Fruit fly (Drosophila melanogaster) whole organism, embryonic: ENCODE results near the gene CG5810.
A peak's percentile ranks its signal among the peaks of the same experiment; 100 is the strongest.

Experiments
- Abd-B ChIP-seq: fragments of 200-800 bp; sonication (Bioruptor generic); optimal IDR thresholded peaks from 2 replicates; lab custom pipeline; 2018; ENCODE audit warnings: missing biosample characterization, mild to moderate bottlenecking, missing genetic modification characterization, moderate library complexity
- CG10431 ChIP-seq: fragments of 200-800 bp; sonication (Bioruptor generic); optimal IDR thresholded peaks from 3 replicates; lab custom pipeline; 2018; ENCODE audit warnings: missing biosample characterization, mild to moderate bottlenecking, missing genetic modification characterization
- CG10462 ChIP-seq: fragments of 200-800 bp; sonication (Bioruptor generic); optimal IDR thresholded peaks from 2 replicates; lab custom pipeline; 2016; ENCODE audit warnings: missing biosample characterization, missing genetic modification characterization
- CG10959 ChIP-seq: fragments of 200-800 bp; sonication (Bioruptor generic); IDR thresholded peaks from 2 replicates; pipeline ENCODE4 v1.3.6; 2022; ENCODE audit warnings: missing biosample characterization, missing genetic modification characterization
- CG11093 ChIP-seq: fragments of 200-800 bp; sonication (Bioruptor generic); IDR thresholded peaks from 3 replicates; pipeline ENCODE4 v1.3.6; 2022; ENCODE audit warnings: missing biosample characterization, missing genetic modification characterization
- CG12391 ChIP-seq: fragments of 200-800 bp; sonication (Bioruptor generic); optimal IDR thresholded peaks from 3 replicates; lab custom pipeline; 2018; ENCODE audit warnings: missing biosample characterization, mild to moderate bottlenecking, missing genetic modification characterization, moderate library complexity
- CG13123 ChIP-seq: fragments of 200-800 bp; sonication (Bioruptor generic); optimal IDR thresholded peaks from 2 replicates; lab custom pipeline; 2016; ENCODE audit warnings: missing biosample characterization, missing genetic modification characterization
- CG13287 ChIP-seq: fragments of 200-800 bp; sonication (Bioruptor generic); IDR thresholded peaks from 2 replicates; pipeline ENCODE4 v1.3.6; 2022; ENCODE audit warnings: missing biosample characterization, missing genetic modification characterization; ENCODE audit not compliant: partially characterized antibody
- CG14014 ChIP-seq: fragments of 200-800 bp; sonication (Bioruptor generic); IDR thresholded peaks from 2 replicates; pipeline ENCODE4 v1.3.6; 2022; ENCODE audit warnings: missing biosample characterization, missing genetic modification characterization
- CG14667 ChIP-seq: fragments of 200-800 bp; sonication (Bioruptor generic); IDR thresholded peaks from 2 replicates; pipeline ENCODE4 v1.3.6; 2022; ENCODE audit warnings: missing biosample characterization, missing genetic modification characterization
- CG16779 ChIP-seq: fragments of 200-800 bp; sonication (Bioruptor generic); IDR thresholded peaks from 2 replicates; pipeline ENCODE4 v1.3.6; 2022; ENCODE audit warnings: missing biosample characterization, missing genetic modification characterization
- CG17186 ChIP-seq: fragments of 200-800 bp; sonication (Bioruptor generic); optimal IDR thresholded peaks from 3 replicates; lab custom pipeline; 2017; ENCODE audit warnings: missing biosample characterization, missing genetic modification reagents, missing genetic modification characterization
- CG17612 ChIP-seq: fragments of 200-800 bp; sonication (Bioruptor generic); IDR thresholded peaks from 2 replicates; pipeline ENCODE4 v1.3.6; 2022; ENCODE audit warnings: missing biosample characterization, missing genetic modification characterization
- CG2199 ChIP-seq: fragments of 200-800 bp; sonication (Bioruptor generic); IDR thresholded peaks from 3 replicates; pipeline ENCODE4 v1.3.6; 2022; ENCODE audit warnings: missing biosample characterization, missing genetic modification characterization
- CG2712 ChIP-seq: fragments of 200-800 bp; optimal IDR thresholded peaks from 3 replicates; lab custom pipeline; 2019; ENCODE audit warnings: missing biosample characterization, mild to moderate bottlenecking, missing genetic modification characterization, moderate library complexity
- CG4404 ChIP-seq: fragments of 200-800 bp; sonication (Bioruptor generic); IDR thresholded peaks from 2 replicates; pipeline ENCODE4 v1.3.6; 2022; ENCODE audit warnings: missing biosample characterization, missing genetic modification characterization
- CG4424 ChIP-seq: fragments of 200-800 bp; sonication (Bioruptor generic); optimal IDR thresholded peaks from 3 replicates; lab custom pipeline; 2016; ENCODE audit warnings: missing biosample characterization, missing genetic modification characterization
- CG4730 ChIP-seq: fragments of 200-800 bp; sonication (Bioruptor generic); IDR thresholded peaks from 2 replicates; pipeline ENCODE4 v1.3.6; 2022; ENCODE audit warnings: missing biosample characterization, missing genetic modification characterization
- CG4820 ChIP-seq: fragments of 200-800 bp; sonication (Bioruptor generic); optimal IDR thresholded peaks from 3 replicates; lab custom pipeline; 2016; ENCODE audit warnings: missing biosample characterization, missing genetic modification characterization
- CG6654 ChIP-seq: fragments of 200-800 bp; sonication (Bioruptor generic); optimal IDR thresholded peaks from 2 replicates; lab custom pipeline; 2017; ENCODE audit warnings: missing biosample characterization, mild to moderate bottlenecking, missing genetic modification characterization
- CG6854 ChIP-seq: fragments of 200-800 bp; sonication (Bioruptor generic); optimal IDR thresholded peaks from 3 replicates; lab custom pipeline; 2017; ENCODE audit warnings: missing biosample characterization, mild to moderate bottlenecking, missing genetic modification characterization
- CG7556 ChIP-seq: fragments of 200-800 bp; sonication (Bioruptor generic); optimal IDR thresholded peaks from 2 replicates; lab custom pipeline; 2017; ENCODE audit warnings: missing biosample characterization, mild to moderate bottlenecking, missing genetic modification characterization
- CG8388 ChIP-seq: fragments of 200-800 bp; sonication (Bioruptor generic); optimal IDR thresholded peaks from 2 replicates; lab custom pipeline; 2019; ENCODE audit warnings: missing biosample characterization, mild to moderate bottlenecking, missing genetic modification characterization, moderate library complexity
- Elba2 ChIP-seq: fragments of 200-800 bp; sonication (Bioruptor generic); optimal IDR thresholded peaks from 3 replicates; lab custom pipeline; 2016; ENCODE audit warnings: missing biosample characterization, missing genetic modification characterization
- HLH3B ChIP-seq: fragments of 200-800 bp; sonication (Bioruptor generic); IDR thresholded peaks from 2 replicates; pipeline ENCODE4 v1.3.6; 2022; ENCODE audit warnings: missing biosample characterization, missing genetic modification characterization
- Lpt ChIP-seq: fragments of >200 bp; optimal IDR thresholded peaks from 2 replicates; lab custom pipeline; 2018; ENCODE audit warnings: missing biosample characterization, missing genetic modification characterization
- Mad ChIP-seq: fragments of 200-800 bp; sonication (Bioruptor generic); optimal IDR thresholded peaks from 2 replicates; lab custom pipeline; 2016; ENCODE audit warnings: missing biosample characterization, missing genetic modification characterization
- Myb ChIP-seq: fragments of 200-800 bp; sonication (Bioruptor generic); optimal IDR thresholded peaks from 2 replicates; lab custom pipeline; 2016; ENCODE audit warnings: missing biosample characterization, missing genetic modification characterization
- Nf-YA ChIP-seq: fragments of 200-800 bp; sonication (Bioruptor generic); IDR thresholded peaks from 2 replicates; pipeline ENCODE4 v1.3.6; 2022; ENCODE audit warnings: missing biosample characterization, missing genetic modification characterization
- Rfx ChIP-seq: fragments of 200-800 bp; sonication (Bioruptor generic); IDR thresholded peaks from 2 replicates; pipeline ENCODE4 v1.3.6; 2022; ENCODE audit warnings: missing biosample characterization, missing genetic modification characterization
- Sry-δ ChIP-seq: fragments of 200-800 bp; sonication (Bioruptor generic); optimal IDR thresholded peaks from 2 replicates; lab custom pipeline; 2016; ENCODE audit warnings: missing biosample characterization, missing genetic modification characterization
- amos ChIP-seq: fragments of 200-800 bp; sonication (Bioruptor generic); IDR thresholded peaks from 2 replicates; pipeline ENCODE4 v1.3.6; 2022; ENCODE audit warnings: missing biosample characterization, missing genetic modification characterization; ENCODE audit not compliant: partially characterized antibody
- chn ChIP-seq: fragments of 200-800 bp; sonication (Bioruptor generic); optimal IDR thresholded peaks from 2 replicates; lab custom pipeline; 2016; ENCODE audit warnings: missing biosample characterization, missing genetic modification characterization
- dan ChIP-seq: fragments of 200-800 bp; sonication (Bioruptor generic); IDR thresholded peaks from 2 replicates; pipeline ENCODE4 v1.3.6; 2022; ENCODE audit warnings: missing biosample characterization, missing genetic modification characterization
- dmrt99B ChIP-seq: fragments of 200-800 bp; sonication (Bioruptor generic); optimal IDR thresholded peaks from 2 replicates; lab custom pipeline; 2018; ENCODE audit warnings: missing biosample characterization, mild to moderate bottlenecking, missing genetic modification characterization, moderate library complexity
- ewg ChIP-seq: fragments of 200-800 bp; sonication (Bioruptor generic); optimal IDR thresholded peaks from 3 replicates; lab custom pipeline; 2017; ENCODE audit warnings: mild to moderate bottlenecking, missing biosample characterization, missing genetic modification reagents, missing genetic modification characterization
- ftz-f1 ChIP-seq: fragments of 200-800 bp; sonication (Bioruptor generic); optimal IDR thresholded peaks from 2 replicates; lab custom pipeline; 2016; ENCODE audit warnings: missing biosample characterization, missing genetic modification characterization
- gcm ChIP-seq: fragments of 200-800 bp; sonication (Bioruptor generic); optimal IDR thresholded peaks from 2 replicates; lab custom pipeline; 2019; ENCODE audit warnings: missing biosample characterization, mild to moderate bottlenecking, missing genetic modification characterization, moderate library complexity
- hbn ChIP-seq: fragments of 200-800 bp; sonication (Bioruptor generic); IDR thresholded peaks from 2 replicates; pipeline ENCODE4 v1.3.6; 2022; ENCODE audit warnings: missing biosample characterization, missing genetic modification characterization; ENCODE audit not compliant: partially characterized antibody
- lbe ChIP-seq: fragments of 200-800 bp; sonication (Bioruptor generic); optimal IDR thresholded peaks from 2 replicates; lab custom pipeline; 2016; ENCODE audit warnings: missing biosample characterization, mild to moderate bottlenecking, missing genetic modification characterization
- luna ChIP-seq: fragments of 200-800 bp; sonication (Bioruptor generic); optimal IDR thresholded peaks from 2 replicates; lab custom pipeline; 2016; ENCODE audit warnings: missing biosample characterization, missing genetic modification characterization
- pan ChIP-seq, 4 experiments: fragments of >200 bp in 3 of 4; fragments of 200-800 bp in 1 of 4; sonication (Bioruptor generic) in 1 of 4; optimal IDR thresholded peaks in 3 of 4; IDR thresholded peaks in 1 of 4; 2 replicates each; pipeline versions ENCODE4 v1.3.6 to Lab custom; 2017 to 2022; ENCODE audit warnings: missing biosample characterization in 2 of 4, missing genetic modification characterization in 2 of 4, mixed read lengths in 1 of 4
- repo ChIP-seq: fragments of 200-800 bp; sonication (Bioruptor generic); optimal IDR thresholded peaks from 2 replicates; lab custom pipeline; 2016; ENCODE audit warnings: missing biosample characterization, missing genetic modification characterization
- rib ChIP-seq: fragments of 200-800 bp; sonication (Bioruptor generic); IDR thresholded peaks from 2 replicates; pipeline ENCODE4 v1.3.6; 2022; ENCODE audit warnings: missing biosample characterization, missing genetic modification characterization
- ro ChIP-seq: fragments of 200-800 bp; sonication (Bioruptor generic); IDR thresholded peaks from 2 replicates; pipeline ENCODE4 v1.3.6; 2022; ENCODE audit warnings: missing biosample characterization, missing genetic modification characterization
- run ChIP-seq: fragments of 200-800 bp; sonication (Bioruptor generic); optimal IDR thresholded peaks from 3 replicates; lab custom pipeline; 2018; ENCODE audit warnings: missing biosample characterization, mild to moderate bottlenecking, missing genetic modification characterization
- seq ChIP-seq: fragments of 200-800 bp; sonication (Bioruptor generic); IDR thresholded peaks from 2 replicates; pipeline ENCODE4 v1.3.6; 2022; ENCODE audit warnings: missing biosample characterization, missing genetic modification characterization
- ssp ChIP-seq: fragments of 200-800 bp; sonication (Bioruptor generic); IDR thresholded peaks from 2 replicates; pipeline ENCODE4 v1.3.6; 2022; ENCODE audit warnings: missing biosample characterization, missing genetic modification characterization
- stwl ChIP-seq: fragments of 200-800 bp; sonication (Bioruptor generic); optimal IDR thresholded peaks from 3 replicates; lab custom pipeline; 2018; ENCODE audit warnings: missing biosample characterization, mild to moderate bottlenecking, missing genetic modification characterization, moderate library complexity
- trem ChIP-seq: fragments of 200-800 bp; optimal IDR thresholded peaks from 3 replicates; lab custom pipeline; 2019; ENCODE audit warnings: missing biosample characterization, mild to moderate bottlenecking, missing genetic modification characterization, moderate library complexity
- tup ChIP-seq: fragments of 200-800 bp; sonication (Bioruptor generic); optimal IDR thresholded peaks from 2 replicates; lab custom pipeline; 2016; ENCODE audit warnings: missing biosample characterization, mild to moderate bottlenecking, missing genetic modification characterization, moderate library complexity
- unpg ChIP-seq: fragments of 200-800 bp; sonication (Bioruptor generic); optimal IDR thresholded peaks from 3 replicates; lab custom pipeline; 2018; ENCODE audit warnings: missing biosample characterization, mild to moderate bottlenecking, missing genetic modification characterization, moderate library complexity

The CG5810 gene

DNA sequence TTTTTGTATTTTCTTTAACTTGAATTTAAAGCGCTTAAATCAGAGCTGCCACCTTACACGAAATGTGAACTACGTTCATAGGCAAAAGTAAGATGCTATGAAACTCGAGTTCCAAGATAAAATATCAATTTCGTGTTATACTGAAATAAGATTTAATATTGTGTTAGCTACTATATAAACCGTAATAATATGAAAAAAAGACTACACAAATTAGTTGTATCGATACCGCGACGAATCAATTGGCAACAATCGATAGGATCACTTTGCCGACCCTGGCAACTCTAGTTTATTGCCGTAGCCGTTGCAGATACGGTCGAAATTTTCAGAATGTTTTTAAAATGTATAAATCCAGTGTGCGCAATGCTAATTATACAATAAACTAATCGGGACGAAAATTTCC lies 23.1 kb upstream of the CG5810 start, which contains the start of gene SNF4Agamma (continued):
- peak; percentile 63 for TF ChIP-seq trem (tag; lab: Kevin White, UChicago)
- no peak for TF ChIP-seq gcm (GFP tag; lab: Kevin White, UChicago)
- no peak for TF ChIP-seq CG6854
- TF ChIP-seq Lpt (GFP tag; lab: Kevin White, UChicago), result no peak
- TF ChIP-seq CG13123 (GFP tag; lab: Kevin White, UChicago), result no peak
- no peak for TF ChIP-seq CG11093 (GFP tag; lab: Robert Waterston, UW)
- no peak for TF ChIP-seq dmrt99B (tag; lab: Kevin White, UChicago)
- TF ChIP-seq pan (optimal IDR thresholded peaks at IDR 0.05; lab: Kevin White, UChicago), result no peak
- TF ChIP-seq pan (GFP tag; optimal IDR thresholded peaks at IDR 0.05 in 1 of 2, IDR thresholded peaks at IDR 0.05 in 1 of 2), result peak in 1 of 2 experiments; percentile 31
- TF ChIP-seq lbe (GFP tag; lab: Kevin White, UChicago), result no peak
- peak; percentile 50 for TF ChIP-seq Sry-δ (GFP tag; lab: Kevin White, UChicago)
- no peak for TF ChIP-seq CG4820
- peak; percentile 76; the same call in 1 of the 2 replicates for TF ChIP-seq amos
- peak; percentile 80 for TF ChIP-seq Myb (GFP tag; lab: Kevin White, UChicago)
- no peak for TF ChIP-seq CG14667
- no peak for TF ChIP-seq ssp (GFP tag; lab: Robert Waterston, UW)
- TF ChIP-seq CG7556 (GFP tag; lab: Kevin White, UChicago), result no peak
- no peak for TF ChIP-seq CG17186 (GFP tag; lab: Kevin White, UChicago)
- TF ChIP-seq luna (GFP tag; lab: Kevin White, UChicago), result no peak
- no peak for TF ChIP-seq Elba2
- TF ChIP-seq CG17612 (GFP tag; lab: Robert Waterston, UW), result no peak
- no peak for TF ChIP-seq CG16779 (GFP tag; lab: Robert Waterston, UW)
- TF ChIP-seq CG14014 (GFP tag; lab: Robert Waterston, UW), result no peak
- TF ChIP-seq CG10431 (GFP tag; lab: Kevin White, UChicago), result no peak
- TF ChIP-seq CG10462 (GFP tag; lab: Kevin White, UChicago), result no peak
- TF ChIP-seq CG12391 (tag; lab: Kevin White, UChicago), result peak; percentile 53
- TF ChIP-seq ewg, result no peak
- TF ChIP-seq Nf-YA (GFP tag; lab: Robert Waterston, UW), result no peak
- TF ChIP-seq Mad (GFP tag; lab: Kevin White, UChicago), result peak; percentile 13
- peak; percentile 84 for TF ChIP-seq stwl (tag; lab: Kevin White, UChicago)
- TF ChIP-seq CG13287, result peak; percentile 86
- TF ChIP-seq Rfx, result peak; percentile 65
- TF ChIP-seq ro (GFP tag; lab: Robert Waterston, UW), result no peak
- no peak for TF ChIP-seq chn (GFP tag; lab: Kevin White, UChicago)
- no peak for TF ChIP-seq dan (GFP tag; lab: Robert Waterston, UW)
- TF ChIP-seq run (tag; lab: Kevin White, UChicago), result no peak
- no peak for TF ChIP-seq unpg (GFP tag; lab: Kevin White, UChicago)
- TF ChIP-seq Abd-B, result peak; percentile 70
- TF ChIP-seq CG2199, result no peak
- no peak for TF ChIP-seq CG4730 (GFP tag; lab: Robert Waterston, UW)
- TF ChIP-seq CG2712, result peak; percentile 63
- no peak for TF ChIP-seq CG10959 (GFP tag; lab: Robert Waterston, UW)
- TF ChIP-seq ftz-f1 (GFP tag; lab: Kevin White, UChicago), result no peak
- no peak for TF ChIP-seq HLH3B (GFP tag; lab: Robert Waterston, UW)
- TF ChIP-seq rib (GFP tag; lab: Robert Waterston, UW), result no peak
- TF ChIP-seq CG4424 (GFP tag; lab: Kevin White, UChicago), result no peak
- TF ChIP-seq CG6654 (GFP tag; lab: Kevin White, UChicago), result no peak
- no peak for TF ChIP-seq CG4404 (GFP tag; lab: Robert Waterston, UW)
- TF ChIP-seq hbn (GFP tag; lab: Robert Waterston, UW), result peak; percentile 63
- TF ChIP-seq tup, result no peak
- TF ChIP-seq seq, result 0 out of 2 replicates have a peak, but pooled peaks have one; percentile 12
- TF ChIP-seq repo (GFP tag; lab: Kevin White, UChicago), result no peak
- TF ChIP-seq CG8388 (GFP tag; lab: Kevin White, UChicago), result no peak
